Worm (Caenorhabditis elegans) whole organism, L2 larva: Measurements from ENCODE around the gene scc-1.

Experiments used
- ZK546.5 ChIP-seq: sonication (generic microtip); optimal IDR thresholded peaks from 2 replicates; lab custom pipeline; 2017; ENCODE audit warnings: missing biosample characterization, missing genetic modification characterization
- elt-3 ChIP-seq: sonication (generic microtip); optimal IDR thresholded peaks from 2 replicates; lab custom pipeline; 2017; ENCODE audit warnings: missing biosample characterization, missing genetic modification characterization
- fos-1 ChIP-seq: fragments of 150-350 bp; optimal IDR thresholded peaks from 2 replicates; lab custom pipeline; 2014; ENCODE audit warnings: missing biosample characterization, missing genetic modification characterization
- lin-11 ChIP-seq: fragments of 150-350 bp; sonication (generic microtip); optimal IDR thresholded peaks from 2 replicates; lab custom pipeline; 2014; ENCODE audit warnings: missing biosample characterization, missing genetic modification characterization, inconsistent platforms, mixed read lengths
- mbf-1 ChIP-seq: sonication (generic microtip); optimal IDR thresholded peaks from 2 replicates; lab custom pipeline; 2017; ENCODE audit warnings: missing biosample characterization, missing genetic modification characterization
- mdl-1 ChIP-seq, 2 experiments: fragments of 150-350 bp in 1 of 2; sonication (generic microtip) in 1 of 2; optimal IDR thresholded peaks; 2 replicates each; lab custom pipeline; 2017; ENCODE audit warnings: missing biosample characterization in 2 of 2, missing genetic modification characterization in 2 of 2
- unc-62 ChIP-seq: fragments of 150-350 bp; optimal IDR thresholded peaks from 2 replicates; lab custom pipeline; 2014; ENCODE audit warnings: missing biosample characterization, missing genetic modification reagents, missing genetic modification characterization

- TF ChIP-seq lin-11 (tag; lab: Kevin White, UChicago) (no peak), fos-1 (tag; lab: Kevin White, UChicago) (no peak), elt-3 (tag; lab: Kevin White, UChicago) (no peak), mbf-1 (tag; lab: Kevin White, UChicago) (no peak), ZK546.5 (tag; lab: Kevin White, UChicago) (no peak), unc-62 (GFP tag; lab: Kevin White, UChicago) (no peak), mdl-1 (tag; optimal IDR thresholded peaks at IDR 0.05; lab: Kevin White, UChicago) (no peak)
Observed at ce11 chrII:4658245-4658644, 40.3 kb upstream of the scc-1 start.
